Worm (Caenorhabditis elegans) whole organism, early embryonic: Measurements from ENCODE around the gene sri-57.

Experiments
- B0310.2 ChIP-seq: sonication (generic microtip); optimal IDR thresholded peaks from 2 replicates; lab custom pipeline; 2016; ENCODE audit warnings: mild to moderate bottlenecking, missing genetic modification characterization, missing compliant biosample characterization
- F13C5.2 ChIP-seq: sonication (generic microtip); optimal IDR thresholded peaks from 2 replicates; lab custom pipeline; 2017; ENCODE audit warnings: mild to moderate bottlenecking, missing genetic modification characterization, inconsistent platforms, missing compliant biosample characterization
- aly-1 ChIP-seq: sonication (generic microtip); optimal IDR thresholded peaks from 2 replicates; lab custom pipeline; 2016; ENCODE audit warnings: missing genetic modification characterization, missing compliant biosample characterization
- ama-1 ChIP-seq: fragments of 150-350 bp; optimal IDR thresholded peaks from 2 replicates; lab custom pipeline; 2014
- ceh-13 ChIP-seq: fragments of 200-800 bp; sonication (Bioruptor generic); optimal IDR thresholded peaks from 2 replicates; lab custom pipeline; 2018; ENCODE audit warnings: mild to moderate bottlenecking, missing genetic modification characterization, missing compliant biosample characterization
- ceh-36 ChIP-seq: sonication (generic microtip); optimal IDR thresholded peaks from 2 replicates; lab custom pipeline; 2016; ENCODE audit warnings: missing genetic modification characterization, inconsistent platforms, missing compliant biosample characterization
- ets-7 ChIP-seq: sonication (generic microtip); optimal IDR thresholded peaks from 2 replicates; lab custom pipeline; 2016; ENCODE audit warnings: missing genotype, missing genetic modification characterization, missing compliant biosample characterization
- flt-1 ChIP-seq: fragments of 200-800 bp; sonication (Bioruptor generic); IDR thresholded peaks from 2 replicates; pipeline ENCODE4 v1.3.6; 2022; ENCODE audit warnings: missing genetic modification characterization, missing compliant biosample characterization
- hmbx-1 ChIP-seq: sonication (generic microtip); optimal IDR thresholded peaks from 2 replicates; lab custom pipeline; 2016; ENCODE audit warnings: mild to moderate bottlenecking, missing genetic modification characterization, missing compliant biosample characterization
- hmg-4 ChIP-seq: fragments of 200-800 bp; sonication (Bioruptor generic); optimal IDR thresholded peaks from 2 replicates; lab custom pipeline; 2018; ENCODE audit warnings: mild to moderate bottlenecking, missing genetic modification characterization, missing compliant biosample characterization
- hnd-1 ChIP-seq: sonication (generic microtip); optimal IDR thresholded peaks from 2 replicates; lab custom pipeline; 2016; ENCODE audit warnings: missing genetic modification characterization, missing compliant biosample characterization
- pes-1 ChIP-seq: fragments of 200-800 bp; sonication (Bioruptor generic); IDR thresholded peaks from 2 replicates; pipeline ENCODE4 v1.3.6; 2022; ENCODE audit warnings: missing genetic modification reagents, missing genetic modification characterization, missing compliant biosample characterization
- scrt-1 ChIP-seq: fragments of 200-800 bp; sonication (Bioruptor generic); IDR thresholded peaks from 2 replicates; pipeline ENCODE4 v1.3.6; 2022; ENCODE audit warnings: missing genetic modification characterization, missing compliant biosample characterization
- sea-1 ChIP-seq: fragments of 200-800 bp; sonication (Bioruptor generic); conservative IDR thresholded peaks from 2 replicates; pipeline ENCODE4 v1.3.6; 2022; ENCODE audit warnings: missing genetic modification characterization, missing compliant biosample characterization
- tbx-11 ChIP-seq: fragments of 200-800 bp; sonication (Bioruptor generic); IDR thresholded peaks from 2 replicates; pipeline ENCODE4 v1.3.6; 2022; ENCODE audit warnings: missing genetic modification characterization, missing compliant biosample characterization
- tbx-37 ChIP-seq: fragments of 200-800 bp; sonication (Bioruptor generic); conservative IDR thresholded peaks from 2 replicates; pipeline ENCODE4 v1.3.6; 2022; ENCODE audit warnings: missing genetic modification reagents, missing genetic modification characterization, missing compliant biosample characterization
- tra-4 ChIP-seq: sonication (generic microtip); optimal IDR thresholded peaks from 2 replicates; lab custom pipeline; 2017; ENCODE audit warnings: missing genetic modification characterization, missing compliant biosample characterization

sri-57 gene

DNA sequence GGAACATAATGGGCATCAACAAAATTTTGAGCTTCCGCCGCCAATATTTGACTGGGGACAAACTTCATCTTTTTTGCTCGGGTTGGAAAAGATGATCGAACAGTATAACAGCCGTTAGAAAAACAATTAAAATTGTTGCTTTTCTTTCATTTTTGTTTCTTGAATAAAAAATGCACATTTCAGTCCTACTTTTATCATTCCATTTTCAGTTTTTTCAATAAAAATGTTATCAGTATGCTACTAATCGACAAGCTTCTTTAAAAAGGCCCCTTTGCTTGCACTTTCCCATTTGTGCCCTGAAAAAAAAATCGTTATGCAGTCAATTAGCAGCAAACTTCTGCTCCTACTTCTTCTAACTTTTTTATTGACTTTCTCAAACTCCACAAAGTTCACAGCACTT lies 30.4 kb downstream of the sri-57 start, which contains the start of gene F22E5.7:
Gene F22E5.7 (plus strand): TSS at position 301 of the 400 bp plus-strand sequence.
- TF ChIP-seq sea-1 (GFP tag; lab: Robert Waterston, UW), result no peak
- TF ChIP-seq tbx-11 (GFP tag; lab: Robert Waterston, UW), result no peak
- TF ChIP-seq F13C5.2, result no peak
- no peak for TF ChIP-seq hmg-4 (GFP tag; lab: Kevin White, UChicago)
- TF ChIP-seq B0310.2 (tag; lab: Kevin White, UChicago), result no peak
- no peak for TF ChIP-seq aly-1 (tag; lab: Kevin White, UChicago)
- TF ChIP-seq ceh-36 (tag; lab: Kevin White, UChicago), result no peak
- TF ChIP-seq ama-1, result no peak
- TF ChIP-seq scrt-1, result no peak

DNA sequence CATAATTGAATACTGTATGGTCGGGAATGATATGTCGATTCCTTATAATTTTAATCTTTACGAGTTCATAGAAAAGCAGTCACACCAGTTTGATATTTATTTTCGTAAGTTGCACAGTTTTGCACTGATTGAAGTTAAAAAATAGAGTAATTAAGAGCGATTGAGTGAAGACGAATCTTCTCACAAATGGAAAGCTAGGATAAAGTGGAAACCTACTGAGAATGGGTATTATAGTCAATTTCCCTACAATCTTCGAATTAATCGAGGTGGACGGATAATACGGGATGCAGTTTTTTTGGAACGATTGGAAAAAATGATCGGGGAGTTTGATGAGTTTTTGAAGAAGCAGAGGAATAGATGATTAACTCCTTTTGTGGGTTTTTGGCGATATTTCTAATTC lies 31.2 kb downstream of the sri-57 start, which contains the start of gene F22E5.23:
Gene F22E5.23 (plus strand): TSS at position 301 of the 400 bp plus-strand sequence.
- TF ChIP-seq hnd-1, result no peak
- no peak for TF ChIP-seq ceh-13 (GFP tag; lab: Kevin White, UChicago)
- no peak for TF ChIP-seq ceh-36 (tag; lab: Kevin White, UChicago)

DNA sequence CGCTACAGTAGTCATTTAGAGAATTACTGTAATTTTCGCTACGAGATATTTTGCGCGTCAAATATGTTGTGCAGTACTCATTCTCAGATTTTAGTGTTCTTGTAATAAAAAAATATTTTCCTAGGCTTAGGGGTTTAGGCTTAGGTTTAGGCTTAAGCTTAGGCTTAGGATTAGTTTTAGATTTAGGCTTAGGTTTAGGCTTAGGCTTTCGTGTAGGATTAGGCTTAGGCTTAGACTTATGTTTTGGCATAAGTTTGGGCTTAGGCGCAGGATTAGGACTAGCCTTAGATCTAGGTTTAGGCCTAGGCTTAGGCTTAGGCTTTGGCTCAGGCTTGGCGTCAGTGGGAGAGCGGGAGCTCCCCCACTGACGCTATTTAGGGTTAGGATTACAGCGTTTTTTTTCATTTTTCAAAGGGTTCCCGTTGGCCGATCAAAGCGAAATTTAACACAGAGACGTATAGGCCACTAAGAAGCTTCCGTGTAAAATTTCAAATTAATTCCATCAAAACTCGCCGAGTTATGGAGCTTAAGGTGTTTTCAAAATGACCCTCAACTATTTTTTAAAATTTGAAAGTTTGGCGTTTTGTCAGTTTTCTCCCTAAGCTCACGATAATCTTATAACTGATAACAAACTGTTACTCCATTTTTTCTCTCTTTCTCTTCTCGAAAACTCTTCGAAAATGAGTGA lies 32.7 kb downstream of the sri-57 start, which contains the start of gene F22E5.8:
Gene F22E5.8 (plus strand): TSS at position 638 of the 688 bp plus-strand sequence.
- 0 out of 2 replicates have a peak, but pooled peaks have one; percentile 10 for TF ChIP-seq pes-1 (GFP tag; lab: Robert Waterston, UW)
- TF ChIP-seq ceh-36 (tag; lab: Kevin White, UChicago), result peak; percentile 58

DNA sequence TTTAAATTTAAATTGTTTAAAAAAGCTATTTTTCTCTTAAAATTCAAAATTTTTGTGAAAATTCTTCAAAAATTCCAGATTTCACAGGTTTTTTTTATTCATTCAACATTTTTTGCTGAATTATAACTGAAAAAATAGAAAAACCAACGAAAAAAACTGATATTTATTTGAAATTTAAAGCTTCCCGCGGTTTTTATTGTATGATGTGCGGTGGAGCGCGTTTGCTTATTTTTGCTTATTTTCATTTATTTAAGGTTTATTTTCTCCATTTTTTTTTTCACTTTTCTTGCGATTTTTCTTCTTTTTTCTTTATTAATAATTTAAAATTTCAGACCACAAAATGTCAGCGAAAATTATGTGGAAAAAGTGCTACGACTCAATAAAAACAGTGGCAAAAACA lies 34.2 kb downstream of the sri-57 start, which contains the start of gene F22E5.9:
Gene F22E5.9 (plus strand): TSS at position 327 of the 400 bp plus-strand sequence.
- TF ChIP-seq ceh-13 (GFP tag; lab: Kevin White, UChicago), result no peak
- TF ChIP-seq flt-1, result no peak
- no peak for TF ChIP-seq tra-4 (tag; lab: Kevin White, UChicago)
- TF ChIP-seq hmg-4 (GFP tag; lab: Kevin White, UChicago), result no peak
- no peak for TF ChIP-seq ceh-36 (tag; lab: Kevin White, UChicago)

DNA sequence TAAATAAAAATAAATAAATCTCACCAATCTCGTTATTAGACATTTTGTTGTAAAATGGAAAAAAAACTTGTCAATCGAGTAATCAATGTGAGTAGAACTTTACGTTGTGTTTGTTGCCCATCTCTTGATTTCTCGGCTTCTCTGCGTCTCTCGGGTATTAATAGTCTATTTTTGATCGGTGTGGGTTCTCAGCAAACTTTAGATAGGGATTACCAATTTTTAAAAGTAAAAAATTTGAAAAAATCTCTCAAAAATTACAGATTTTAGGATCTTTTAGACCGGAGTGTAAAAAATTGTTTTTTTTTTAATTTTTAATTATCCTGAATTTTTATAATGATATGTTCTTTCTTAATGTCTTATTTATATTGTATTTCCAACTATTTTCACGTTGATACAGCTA lies 34.9 kb downstream of the sri-57 start, which contains the start of gene F22E5.21:
Gene F22E5.21 (minus strand): TSS at position 101 of the 400 bp plus-strand sequence.
- TF ChIP-seq hmbx-1 (no peak), tbx-11 (GFP tag; lab: Robert Waterston, UW) (no peak), aly-1 (tag; lab: Kevin White, UChicago) (no peak), pes-1 (GFP tag; lab: Robert Waterston, UW) (no peak), flt-1 (no peak), ceh-13 (GFP tag; lab: Kevin White, UChicago) (no peak), tbx-37 (GFP tag; lab: Robert Waterston, UW) (no peak), ama-1 (no peak), sea-1 (GFP tag; lab: Robert Waterston, UW) (no peak), ets-7 (no peak), ceh-36 (tag; lab: Kevin White, UChicago) (no peak), F13C5.2 (no peak), scrt-1 (no peak), hnd-1 (no peak), hmg-4 (GFP tag; lab: Kevin White, UChicago) (no peak), tra-4 (tag; lab: Kevin White, UChicago) (no peak)

DNA sequence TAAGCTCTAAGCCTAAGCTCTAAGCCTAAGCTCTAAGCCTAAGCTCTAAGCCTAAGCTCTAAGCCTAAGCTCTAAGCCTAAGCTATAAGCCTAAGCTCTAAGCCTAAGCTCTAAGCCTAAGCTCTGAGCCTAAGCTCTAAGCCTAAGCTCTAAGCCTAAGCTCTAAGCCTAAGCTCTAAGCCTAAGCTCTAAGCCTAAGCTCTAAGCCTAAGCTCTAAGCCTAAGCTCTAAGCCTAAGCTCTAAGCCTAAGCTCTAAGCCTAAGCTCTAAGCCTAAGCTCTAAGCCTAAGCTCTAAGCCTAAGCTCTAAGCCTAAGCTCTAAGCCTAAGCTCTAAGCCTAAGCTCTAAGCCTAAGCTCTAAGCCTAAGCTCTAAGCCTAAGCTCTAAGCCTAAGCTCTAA lies 40.0 kb downstream of the sri-57 start:
- TF ChIP-seq ceh-36 (tag; lab: Kevin White, UChicago), result peak; percentile 76

DNA sequence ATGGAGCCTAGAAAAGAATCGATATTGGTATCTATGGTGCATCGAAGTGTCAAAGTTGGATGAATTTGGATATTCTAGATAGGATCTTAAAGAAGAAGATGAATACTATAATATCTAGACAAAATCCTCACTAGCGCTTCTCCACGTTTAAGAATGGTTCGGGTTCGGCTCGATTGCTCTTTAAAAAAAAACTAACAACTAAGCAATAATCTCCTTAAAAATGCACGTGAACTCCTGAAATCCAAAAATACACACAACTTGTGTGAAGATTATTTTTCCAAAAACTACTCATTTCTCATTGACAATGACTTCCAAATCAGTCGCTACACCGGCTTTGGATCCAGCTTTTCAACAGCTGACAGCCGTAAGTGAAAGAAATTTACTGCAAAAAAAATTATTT lies 41.1 kb downstream of the sri-57 start, which contains the start of gene D2062.1:
Gene D2062.1 (plus strand): TSS at position 301 of the 400 bp plus-strand sequence.
- TF ChIP-seq hnd-1 (no peak), tra-4 (tag; lab: Kevin White, UChicago) (no peak), ets-7 (no peak), hmg-4 (GFP tag; lab: Kevin White, UChicago) (no peak), ceh-13 (GFP tag; lab: Kevin White, UChicago) (no peak), ama-1 (no peak), pes-1 (GFP tag; lab: Robert Waterston, UW) (no peak)

DNA sequence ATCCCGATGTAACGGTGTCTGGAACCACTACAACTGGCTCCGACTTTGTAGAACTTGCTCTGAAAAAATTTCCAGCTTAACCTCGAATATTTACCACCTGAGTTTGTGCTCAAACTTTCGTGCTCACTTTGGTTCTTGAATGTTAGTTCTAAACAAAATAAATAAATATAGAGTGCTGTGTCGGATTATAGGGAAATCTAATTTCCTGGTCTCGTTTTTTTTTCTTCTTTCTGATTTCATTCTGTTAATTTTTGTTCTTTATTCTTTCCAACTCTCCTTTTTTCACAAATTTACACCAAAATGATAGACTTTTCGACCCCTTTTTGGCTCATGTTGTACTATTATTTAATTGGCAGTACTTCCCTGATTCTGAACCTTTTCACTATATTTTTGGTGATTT lies 43.0 kb downstream of the sri-57 start, which contains the start of gene sri-37:
Gene sri-37 (plus strand): TSS at position 301 of the 400 bp plus-strand sequence.
- TF ChIP-seq pes-1 (GFP tag; lab: Robert Waterston, UW), result no peak
- TF ChIP-seq ama-1, result no peak
- TF ChIP-seq B0310.2 (tag; lab: Kevin White, UChicago), result no peak
- no peak for TF ChIP-seq tbx-11 (GFP tag; lab: Robert Waterston, UW)
- no peak for TF ChIP-seq ceh-36 (tag; lab: Kevin White, UChicago)
- no peak for TF ChIP-seq scrt-1

DNA sequence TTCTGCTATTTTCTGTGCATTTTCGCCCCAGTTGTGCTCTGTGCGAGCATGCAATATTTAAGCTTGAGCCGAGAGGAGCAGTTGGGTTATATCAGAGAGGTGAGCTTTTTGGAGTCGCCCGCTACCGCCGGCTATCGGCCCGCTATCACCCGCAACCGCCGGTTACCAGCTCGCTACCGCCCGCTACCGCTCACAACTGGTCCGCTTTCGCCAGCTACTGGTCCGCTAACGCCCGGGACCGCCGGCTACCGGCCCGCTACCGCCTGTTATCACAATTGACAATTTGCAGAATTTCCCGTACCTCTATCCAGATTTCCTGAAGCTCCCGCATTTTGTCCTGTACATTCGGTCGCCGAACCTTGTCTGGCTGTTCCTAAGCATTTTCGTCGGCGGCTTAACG lies 43.8 kb downstream of the sri-57 start:
- TF ChIP-seq hnd-1, result no peak
